Fruit fly (Drosophila melanogaster): ENCODE data around the gene Abd-B.
A peak's percentile ranks its signal among the peaks of the same experiment; 100 is the strongest.

The Abd-B gene

dm6 chr3R:16996059-16996959 is 24.3 kb upstream of the Abd-B start, which contains the start of the genes EMC2A and CG3534 (continued):
- no peak for TF ChIP-seq kah (GFP tag; optimal IDR thresholded peaks at IDR 0.05)
- no peak for TF ChIP-seq Elba2 (GFP tag; optimal IDR thresholded peaks at IDR 0.05)
- no peak for TF ChIP-seq CG8359 (GFP tag; optimal IDR thresholded peaks at IDR 0.05; ENCODE audit: borderline replicate concordance)
- no peak for TF ChIP-seq Hey (tag; optimal IDR thresholded peaks at IDR 0.05)
- TF ChIP-seq CG4424 (GFP tag; optimal IDR thresholded peaks at IDR 0.05) = peak; percentile 3
- TF ChIP-seq salm (tag; optimal IDR thresholded peaks at IDR 0.05) = no peak
- TF ChIP-seq emc (GFP tag; optimal IDR thresholded peaks at IDR 0.05) = no peak
- no peak for TF ChIP-seq Sox100B (GFP tag; optimal IDR thresholded peaks at IDR 0.05)
- TF ChIP-seq ac (GFP tag; optimal IDR thresholded peaks at IDR 0.05) = no peak
- TF ChIP-seq Stat92E (GFP tag; optimal IDR thresholded peaks at IDR 0.05) = peak in 1 of 3 experiments; percentile 34
- TF ChIP-seq CG10543 (GFP tag; optimal IDR thresholded peaks at IDR 0.05) = no peak
- TF ChIP-seq ara (GFP tag; IDR thresholded peaks at IDR 0.05) = no peak
- no peak for TF ChIP-seq CG8478 (optimal IDR thresholded peaks at IDR 0.05)
- TF ChIP-seq CG2202 (tag; optimal IDR thresholded peaks at IDR 0.05) = no peak
- TF ChIP-seq Gsc (GFP tag; IDR thresholded peaks at IDR 0.05) = no peak
- no peak for TF ChIP-seq Bdp1 (GFP tag; optimal IDR thresholded peaks at IDR 0.05)
- TF ChIP-seq vvl (GFP tag; IDR thresholded peaks at IDR 0.05) = peak; percentile 18; the same call in 1 of the 2 replicates
- TF ChIP-seq luna (GFP tag; optimal IDR thresholded peaks at IDR 0.05) = no peak
- TF ChIP-seq CG15696 (tag; optimal IDR thresholded peaks at IDR 0.05) = peak; percentile 2
- peak; percentile 17 for TF ChIP-seq ERR (GFP tag; optimal IDR thresholded peaks at IDR 0.05)
- TF ChIP-seq Max (GFP tag; optimal IDR thresholded peaks at IDR 0.05) = peak; percentile 21
- no peak for TF ChIP-seq sima (GFP tag; optimal IDR thresholded peaks at IDR 0.05)
- TF ChIP-seq dmrt11E (tag; optimal IDR thresholded peaks at IDR 0.05) = no peak
- TF ChIP-seq sisA (GFP tag; IDR thresholded peaks at IDR 0.05) = no peak
- TF ChIP-seq Nf-YB (GFP tag; optimal IDR thresholded peaks at IDR 0.05) = no peak
- no peak for TF ChIP-seq Jarid2 (GFP tag; optimal IDR thresholded peaks at IDR 0.05)
- TF ChIP-seq CG12071 (GFP tag; optimal IDR thresholded peaks at IDR 0.05) = no peak
- no peak for TF ChIP-seq Vsx1 (GFP tag; optimal IDR thresholded peaks at IDR 0.05)
- no peak for TF ChIP-seq CG17912 (GFP tag; optimal IDR thresholded peaks at IDR 0.05)
- TF ChIP-seq gfzf (GFP tag; optimal IDR thresholded peaks at IDR 0.05) = peak; percentile 80
- TF ChIP-seq CG3995 (GFP tag; optimal IDR thresholded peaks at IDR 0.05) = no peak
- TF ChIP-seq tin (GFP tag; optimal IDR thresholded peaks at IDR 0.05) = no peak
- no peak for TF ChIP-seq CG4854 (GFP tag; optimal IDR thresholded peaks at IDR 0.05)
- no peak for TF ChIP-seq Sry-β (GFP tag; optimal IDR thresholded peaks at IDR 0.05)
- no peak for TF ChIP-seq gsb-n (tag; optimal IDR thresholded peaks at IDR 0.05)
- no peak for TF ChIP-seq Ets65A (GFP tag)
- no peak for TF ChIP-seq Lim3 (GFP tag; IDR thresholded peaks at IDR 0.05)
- TF ChIP-seq CG17359 (tag; optimal IDR thresholded peaks at IDR 0.05) = peak; percentile 8
- no peak for TF ChIP-seq Hr39 (optimal IDR thresholded peaks at IDR 0.05)
- no peak for TF ChIP-seq CG7928 (GFP tag; optimal IDR thresholded peaks at IDR 0.05)
- TF ChIP-seq sr (GFP tag; IDR thresholded peaks at IDR 0.05) = no peak
- TF ChIP-seq CG15601 (tag; optimal IDR thresholded peaks at IDR 0.05) = no peak
- TF ChIP-seq CG15011 (GFP tag; optimal IDR thresholded peaks at IDR 0.05) = no peak
- TF ChIP-seq GATAe (GFP tag; conservative IDR thresholded peaks at IDR 0.05) = no peak
- no peak for TF ChIP-seq Ravus (GFP tag; IDR thresholded peaks at IDR 0.05)
- TF ChIP-seq pb (GFP tag; optimal IDR thresholded peaks at IDR 0.05) = no peak
- TF ChIP-seq oc (tag; optimal IDR thresholded peaks at IDR 0.05) = no peak
- TF ChIP-seq Trl (optimal IDR thresholded peaks at IDR 0.05) = peak in 1 of 2 experiments; percentile 8
- no peak for TF ChIP-seq Trl (GFP tag; optimal IDR thresholded peaks at IDR 0.05)
- peak; percentile 53 for TF ChIP-seq exex (tag; optimal IDR thresholded peaks at IDR 0.05)

All from whole organism, embryonic.